Fruit fly (Drosophila melanogaster): Measurements from ENCODE around the gene CG7655.

dm6 chr3R:17682244-17682773 lies at the start of gene CG7655, which contains the start of gene alt:
- no peak for TF ChIP-seq fd96Ca (GFP tag; IDR thresholded peaks at IDR 0.05)
- TF ChIP-seq Snoo (tag; optimal IDR thresholded peaks at IDR 0.05) = no peak
- TF ChIP-seq CG10348 (GFP tag; IDR thresholded peaks at IDR 0.05) = no peak
- TF ChIP-seq gl (tag; optimal IDR thresholded peaks at IDR 0.05) = peak; percentile 8
- TF ChIP-seq D1 (tag; optimal IDR thresholded peaks at IDR 0.05) = no peak
- no peak for TF ChIP-seq CG14655 (GFP tag; optimal IDR thresholded peaks at IDR 0.05)
- TF ChIP-seq EcR (GFP tag; optimal IDR thresholded peaks at IDR 0.05) = peak; percentile 78
- no peak for TF ChIP-seq rn (GFP tag; IDR thresholded peaks at IDR 0.05)
- no peak for TF ChIP-seq CG32121 (GFP tag; IDR thresholded peaks at IDR 0.05)
- no peak for TF ChIP-seq Ets98B (GFP tag; IDR thresholded peaks at IDR 0.05)
- TF ChIP-seq CG17806 (tag; optimal IDR thresholded peaks at IDR 0.05) = no peak
- TF ChIP-seq CG15710 (tag; optimal IDR thresholded peaks at IDR 0.05) = no peak
